Worm (Caenorhabditis elegans) whole organism, late embryonic: ENCODE results near the gene C45G9.2.

ENCODE experiments used
- C08G9.2 ChIP-seq: sonication (generic microtip); optimal IDR thresholded peaks from 2 replicates; lab custom pipeline; 2016; ENCODE audit warnings: mild to moderate bottlenecking, missing genetic modification characterization, moderate library complexity, missing compliant biosample characterization
- K09A11.1 ChIP-seq: sonication (generic microtip); optimal IDR thresholded peaks from 2 replicates; lab custom pipeline; 2017; ENCODE audit warnings: antibody characterized with exemption, mild to moderate bottlenecking, missing genetic modification characterization, missing compliant biosample characterization; ENCODE audit not compliant: insufficient read depth
- ama-1 ChIP-seq: fragments of 150-350 bp; optimal IDR thresholded peaks from 2 replicates; lab custom pipeline; 2014
- eyg-1 ChIP-seq: sonication (generic microtip); optimal IDR thresholded peaks from 2 replicates; lab custom pipeline; 2016; ENCODE audit warnings: missing genotype, missing genetic modification characterization, missing compliant biosample characterization
- fax-1 ChIP-seq: sonication (generic microtip); optimal IDR thresholded peaks from 2 replicates; lab custom pipeline; 2016; ENCODE audit warnings: missing genotype, missing genetic modification characterization, missing compliant biosample characterization
- fkh-10 ChIP-seq: fragments of 150-350 bp; optimal IDR thresholded peaks from 2 replicates; lab custom pipeline; 2014; ENCODE audit warnings: missing biosample characterization, missing genetic modification reagents, missing genetic modification characterization
- gmeb-2 ChIP-seq: sonication (generic microtip); optimal IDR thresholded peaks from 2 replicates; lab custom pipeline; 2016; ENCODE audit warnings: missing genetic modification characterization, inconsistent platforms, missing compliant biosample characterization
- nhr-11 ChIP-seq: fragments of 150-350 bp; optimal IDR thresholded peaks from 2 replicates; lab custom pipeline; 2014; ENCODE audit warnings: missing biosample characterization, missing genetic modification characterization
- pha-4 ChIP-seq: fragments of 150-350 bp; optimal IDR thresholded peaks from 2 replicates; lab custom pipeline; 2018; ENCODE audit warnings: missing biosample characterization, missing genetic modification reagents, missing genetic modification characterization
- rnt-1 ChIP-seq: sonication (generic microtip); optimal IDR thresholded peaks from 2 replicates; lab custom pipeline; 2016; ENCODE audit warnings: missing genetic modification characterization, missing compliant biosample characterization
- sox-4 ChIP-seq: sonication (generic microtip); optimal IDR thresholded peaks from 2 replicates; lab custom pipeline; 2017; ENCODE audit warnings: mild to moderate bottlenecking, missing genetic modification characterization, inconsistent platforms, missing compliant biosample characterization

- TF ChIP-seq gmeb-2 (tag; lab: Kevin White, UChicago), result no peak
- TF ChIP-seq pha-4 (tag; lab: Kevin White, UChicago), result no peak
- no peak for TF ChIP-seq nhr-11 (tag; lab: Kevin White, UChicago)
- no peak for TF ChIP-seq K09A11.1 (tag; lab: Kevin White, UChicago)
- TF ChIP-seq sox-4 (tag; lab: Kevin White, UChicago), result no peak
- TF ChIP-seq C08G9.2 (tag; lab: Kevin White, UChicago), result no peak
- TF ChIP-seq rnt-1 (tag; lab: Kevin White, UChicago), result no peak
- TF ChIP-seq eyg-1 (tag; lab: Kevin White, UChicago), result no peak
- TF ChIP-seq fax-1 (tag; lab: Kevin White, UChicago), result no peak
- TF ChIP-seq fkh-10 (GFP tag; lab: Kevin White, UChicago), result no peak
- no peak for TF ChIP-seq ama-1 (lab: Kevin White, UChicago)
These were observed 42.5 kb upstream of the C45G9.2 start for ce11 chrIII:5026366-5026765.
